Worm (Caenorhabditis elegans): ENCODE measurements around the gene mrpl-18.

mrpl-18 gene

ce11 chrIII:8126978-8127377 is 17.8 kb upstream of the mrpl-18 start:
- TF ChIP-seq gmeb-1 (tag; optimal IDR thresholded peaks at IDR 0.05) (no peak), nhr-129 (tag; optimal IDR thresholded peaks at IDR 0.05) (peak; percentile 51), snpc-4 (tag; optimal IDR thresholded peaks at IDR 0.05) (no peak), unc-39 (tag; optimal IDR thresholded peaks at IDR 0.05) (no peak), mbf-1 (tag; optimal IDR thresholded peaks at IDR 0.05) (no peak), unc-55 (GFP tag; optimal IDR thresholded peaks at IDR 0.05) (peak; percentile 37), lsy-2 (tag; optimal IDR thresholded peaks at IDR 0.05) (peak; percentile 11 to 22), F13H6.1 (tag; optimal IDR thresholded peaks at IDR 0.05) (peak; percentile 6), crh-2 (tag; optimal IDR thresholded peaks at IDR 0.05) (no peak)

- TF ChIP-seq nhr-25 (tag; optimal IDR thresholded peaks at IDR 0.05) (peak; percentile 7), peb-1 (tag; optimal IDR thresholded peaks at IDR 0.05) (no peak)
Measured at ce11 chrIII:8129195-8129594, 15.6 kb upstream of the mrpl-18 start.

- TF ChIP-seq zag-1 (tag; optimal IDR thresholded peaks at IDR 0.05) (no peak), nhr-12 (tag; optimal IDR thresholded peaks at IDR 0.05) (no peak), unc-62 (GFP tag; optimal IDR thresholded peaks at IDR 0.05) (no peak), nhr-10 (tag; optimal IDR thresholded peaks at IDR 0.05) (no peak), ceh-16 (tag; optimal IDR thresholded peaks at IDR 0.05) (peak; percentile 19), crh-2 (tag; optimal IDR thresholded peaks at IDR 0.05) (peak; percentile 88), sma-3 (GFP tag; optimal IDR thresholded peaks at IDR 0.05) (peak; percentile 76), mdl-1 (tag; optimal IDR thresholded peaks at IDR 0.05) (peak; percentile 31 to 39), nhr-237 (tag; optimal IDR thresholded peaks at IDR 0.05) (no peak), ztf-1 (GFP tag; conservative IDR thresholded peaks at IDR 0.05) (no peak), F13H6.1 (tag; optimal IDR thresholded peaks at IDR 0.05) (peak; percentile 71), nhr-25 (tag; optimal IDR thresholded peaks at IDR 0.05) (peak; percentile 85), peb-1 (tag; optimal IDR thresholded peaks at IDR 0.05) (no peak), nhr-6 (tag; optimal IDR thresholded peaks at IDR 0.05) (no peak), mab-5 (tag; optimal IDR thresholded peaks at IDR 0.05) (peak; percentile 28), blmp-1 (tag; optimal IDR thresholded peaks at IDR 0.05; ENCODE audit: insufficient read depth) (peak; percentile 32), snpc-4 (tag; optimal IDR thresholded peaks at IDR 0.05) (peak; percentile 49), C34F6.9 (tag; optimal IDR thresholded peaks at IDR 0.05) (peak; percentile 89), lin-39 (tag; optimal IDR thresholded peaks at IDR 0.05) (no peak), sem-4 (tag; optimal IDR thresholded peaks at IDR 0.05) (peak; percentile 80), ztf-4 (tag; optimal IDR thresholded peaks at IDR 0.05) (peak; percentile 61), nhr-11 (tag; optimal IDR thresholded peaks at IDR 0.05) (no peak), aly-2 (tag; optimal IDR thresholded peaks at IDR 0.05) (no peak), dmd-4 (tag; optimal IDR thresholded peaks at IDR 0.05) (no peak), nhr-21 (tag; optimal IDR thresholded peaks at IDR 0.05) (peak; percentile 76), alr-1 (tag; optimal IDR thresholded peaks at IDR 0.05) (no peak), sma-9 (GFP tag; optimal IDR thresholded peaks at IDR 0.05) (peak; percentile 88), sma-9 (tag; optimal IDR thresholded peaks at IDR 0.05) (no peak), gmeb-1 (tag; optimal IDR thresholded peaks at IDR 0.05) (peak; percentile 82), ama-1 (optimal IDR thresholded peaks at IDR 0.05) (peak; percentile 45), lin-13 (GFP tag; optimal IDR thresholded peaks at IDR 0.05) (peak; percentile 80), egl-27 (tag; optimal IDR thresholded peaks at IDR 0.05) (no peak), nhr-77 (tag; optimal IDR thresholded peaks at IDR 0.05) (no peak), skn-1 (tag; optimal IDR thresholded peaks at IDR 0.05) (no peak), ceh-82 (tag; optimal IDR thresholded peaks at IDR 0.05) (peak; percentile 49), Y55F3AM.14 (GFP tag; optimal IDR thresholded peaks at IDR 0.05) (no peak), elt-3 (tag; optimal IDR thresholded peaks at IDR 0.05) (no peak), mbf-1 (tag; optimal IDR thresholded peaks at IDR 0.05) (no peak), lin-11 (tag; optimal IDR thresholded peaks at IDR 0.05) (peak; percentile 60), nhr-23 (tag; optimal IDR thresholded peaks at IDR 0.05) (no peak), R02D3.7 (tag; optimal IDR thresholded peaks at IDR 0.05) (peak; percentile 3), ZK546.5 (tag; optimal IDR thresholded peaks at IDR 0.05) (peak; percentile 63), elt-1 (tag; optimal IDR thresholded peaks at IDR 0.05) (no peak), unc-55 (GFP tag; optimal IDR thresholded peaks at IDR 0.05) (peak; percentile 98), lsy-2 (tag; optimal IDR thresholded peaks at IDR 0.05) (peak; percentile 96 to 99), fos-1 (tag; optimal IDR thresholded peaks at IDR 0.05) (peak; percentile 61), ztf-11 (tag; optimal IDR thresholded peaks at IDR 0.05) (no peak), unc-39 (tag; optimal IDR thresholded peaks at IDR 0.05) (no peak), nhr-129 (tag; optimal IDR thresholded peaks at IDR 0.05) (peak; percentile 86)
Measured at ce11 chrIII:8130177-8130902, 14.5 kb upstream of the mrpl-18 start, which contains the start of the genes rpl-21 and C14B9.10. Gene rpl-21 (minus strand): TSS chrIII:8130227. Gene C14B9.10 (plus strand): TSS chrIII:8130852.
